Worm (Caenorhabditis elegans) whole organism, mixed stage, embryonic: ENCODE results near the gene osm-10.

Source experiments
- M03D4.4 ChIP-seq: sonication (generic microtip); optimal IDR thresholded peaks from 2 replicates; lab custom pipeline; 2017; ENCODE audit warnings: mild to moderate bottlenecking, missing genetic modification characterization, missing compliant biosample characterization
- elt-3 ChIP-seq: fragments of 150-350 bp; optimal IDR thresholded peaks from 2 replicates; lab custom pipeline; 2014; ENCODE audit warnings: missing biosample characterization, missing genetic modification characterization
- hlh-1 ChIP-seq: fragments of 150-350 bp; optimal IDR thresholded peaks from 2 replicates; lab custom pipeline; 2014; ENCODE audit warnings: missing biosample characterization, missing genetic modification reagents, missing genetic modification characterization
- lin-32 ChIP-seq: fragments of 200-800 bp; sonication (Bioruptor generic); optimal IDR thresholded peaks from 2 replicates; lab custom pipeline; 2018; ENCODE audit warnings: mild to moderate bottlenecking, missing genetic modification characterization, missing compliant biosample characterization
- lsy-2 ChIP-seq: fragments of 150-350 bp; optimal IDR thresholded peaks from 2 replicates; lab custom pipeline; 2014; ENCODE audit warnings: missing biosample characterization, missing genetic modification characterization
- nhr-237 ChIP-seq: fragments of 150-350 bp; optimal IDR thresholded peaks from 2 replicates; lab custom pipeline; 2014; ENCODE audit warnings: missing biosample characterization, missing genetic modification characterization
- nhr-28 ChIP-seq: fragments of 150-350 bp; optimal IDR thresholded peaks from 2 replicates; lab custom pipeline; 2014; ENCODE audit warnings: missing biosample characterization, missing genetic modification characterization
- sptf-1 ChIP-seq: sonication (generic microtip); optimal IDR thresholded peaks from 2 replicates; lab custom pipeline; 2017; ENCODE audit warnings: mild to moderate bottlenecking, missing genetic modification characterization, moderate library complexity, missing compliant biosample characterization
- tbx-8 ChIP-seq: fragments of 200-800 bp; sonication (Bioruptor generic); optimal IDR thresholded peaks from 2 replicates; lab custom pipeline; 2018; ENCODE audit warnings: mild to moderate bottlenecking, missing genetic modification characterization, moderate library complexity, missing compliant biosample characterization
- zip-8 ChIP-seq: fragments of 150-350 bp; optimal IDR thresholded peaks from 2 replicates; lab custom pipeline; 2014; ENCODE audit warnings: missing biosample characterization, missing genetic modification characterization

DNA sequence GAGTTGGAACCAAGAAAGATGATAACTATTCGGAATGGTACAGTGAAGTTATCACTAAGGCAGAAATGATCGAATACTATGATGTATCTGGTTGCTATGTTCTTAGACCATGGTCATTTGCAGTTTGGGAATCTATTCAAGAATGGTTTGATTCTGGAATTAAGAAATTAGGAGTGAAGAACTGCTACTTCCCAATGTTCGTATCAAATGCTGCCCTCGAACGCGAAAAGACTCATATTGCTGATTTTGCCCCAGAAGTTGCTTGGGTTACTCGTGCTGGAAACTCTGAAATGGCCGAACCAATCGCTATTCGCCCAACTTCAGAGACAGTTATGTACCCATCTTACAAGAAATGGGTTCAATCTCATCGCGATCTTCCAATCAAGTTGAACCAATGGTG, 3.7 kb upstream of the osm-10 start:
- no peak for TF ChIP-seq sptf-1 (tag; lab: Kevin White, UChicago)
- TF ChIP-seq nhr-237 (tag; lab: Kevin White, UChicago): no peak
- no peak for TF ChIP-seq M03D4.4
- TF ChIP-seq elt-3 (tag; lab: Kevin White, UChicago): no peak
- TF ChIP-seq tbx-8: no peak
- TF ChIP-seq hlh-1 (tag; lab: Kevin White, UChicago): no peak
- no peak for TF ChIP-seq nhr-28 (tag; lab: Kevin White, UChicago)
- no peak for TF ChIP-seq zip-8 (tag; lab: Kevin White, UChicago)
- TF ChIP-seq lsy-2 (tag; lab: Kevin White, UChicago): no peak
- TF ChIP-seq lin-32: no peak
